Worm (Caenorhabditis elegans): ENCODE results near the gene exh-1.

- no peak for TF ChIP-seq dao-5 (tag; optimal IDR thresholded peaks at IDR 0.05)
- TF ChIP-seq him-1 (tag; optimal IDR thresholded peaks at IDR 0.05) = no peak
Measured at ce11 chrV:3132116-3132515, 24.8 kb upstream of the exh-1 start.
